Worm (Caenorhabditis elegans) whole organism, young adult: Measurements from ENCODE around the gene ZK688.1.

Source experiments
- F23B12.7 ChIP-seq: sonication (generic microtip); optimal IDR thresholded peaks from 2 replicates; lab custom pipeline; 2017; ENCODE audit warnings: missing genetic modification characterization, mild to moderate bottlenecking, missing compliant biosample characterization, antibody characterized with exemption, moderate library complexity; ENCODE audit not compliant: insufficient read depth
- ZK185.1 ChIP-seq: sonication (generic microtip); optimal IDR thresholded peaks from 2 replicates; lab custom pipeline; 2016; ENCODE audit warnings: mild to moderate bottlenecking, missing genetic modification characterization, missing compliant biosample characterization; ENCODE audit not compliant: poor library complexity, severe bottlenecking
- athp-1 ChIP-seq: sonication (generic microtip); optimal IDR thresholded peaks from 2 replicates; lab custom pipeline; 2017; ENCODE audit warnings: mild to moderate bottlenecking, missing genetic modification characterization, missing compliant biosample characterization
- attf-3 ChIP-seq: fragments of 200-800 bp; sonication (Bioruptor generic); conservative IDR thresholded peaks from 2 replicates; pipeline ENCODE4 v1.3.6; 2022; ENCODE audit warnings: missing genetic modification reagents, missing genetic modification characterization, missing compliant biosample characterization
- attf-5 ChIP-seq: fragments of 200-800 bp; sonication (Bioruptor generic); optimal IDR thresholded peaks from 2 replicates; lab custom pipeline; 2018; ENCODE audit warnings: mild to moderate bottlenecking, missing genetic modification characterization, missing compliant biosample characterization
- cebp-1 ChIP-seq, 2 experiments: fragments of 200-800 bp in 1 of 2; sonication (Bioruptor generic) in 1 of 2; sonication (generic microtip) in 1 of 2; IDR thresholded peaks in 1 of 2; optimal IDR thresholded peaks in 1 of 2; 2 replicates each; pipeline versions ENCODE4 v1.3.6 to Lab custom; 2017 to 2022; ENCODE audit warnings: missing compliant biosample characterization in 2 of 2, missing genetic modification characterization in 2 of 2, mild to moderate bottlenecking in 1 of 2, missing genetic modification reagents in 1 of 2, moderate library complexity in 1 of 2
- cebp-2 ChIP-seq: fragments of 200-800 bp; sonication (Bioruptor generic); IDR thresholded peaks from 2 replicates; pipeline ENCODE4 v1.3.6; 2022; ENCODE audit warnings: missing genetic modification characterization, missing compliant biosample characterization
- ceh-27 ChIP-seq: fragments of 200-800 bp; sonication (Bioruptor generic); optimal IDR thresholded peaks from 2 replicates; lab custom pipeline; 2018; ENCODE audit warnings: mild to moderate bottlenecking, missing genetic modification characterization, moderate library complexity, missing compliant biosample characterization
- chd-7 ChIP-seq: sonication (generic microtip); optimal IDR thresholded peaks from 2 replicates; lab custom pipeline; 2016; ENCODE audit warnings: mild to moderate bottlenecking, missing genetic modification characterization, moderate library complexity, missing compliant biosample characterization
- dpl-1 ChIP-seq: fragments of 150-350 bp; optimal IDR thresholded peaks from 2 replicates; lab custom pipeline; 2014; ENCODE audit warnings: missing biosample characterization, missing genetic modification reagents, missing genetic modification characterization
- efl-1 ChIP-seq: fragments of 150-350 bp; optimal IDR thresholded peaks from 2 replicates; lab custom pipeline; 2014; ENCODE audit warnings: missing biosample characterization, missing genetic modification reagents, missing genetic modification characterization
- fkh-3 ChIP-seq: sonication (generic microtip); optimal IDR thresholded peaks from 2 replicates; lab custom pipeline; 2016; ENCODE audit warnings: mild to moderate bottlenecking, missing genetic modification characterization, missing compliant biosample characterization
- hlh-12 ChIP-seq: sonication (generic microtip); optimal IDR thresholded peaks from 2 replicates; lab custom pipeline; 2016; ENCODE audit warnings: missing genetic modification characterization, missing compliant biosample characterization
- hsf-1 ChIP-seq: fragments of 200-800 bp; sonication (Bioruptor generic); IDR thresholded peaks from 2 replicates; pipeline ENCODE4 v1.3.6; 2022; ENCODE audit warnings: missing genetic modification reagents, missing genetic modification characterization, missing compliant biosample characterization
- lin-26 ChIP-seq: fragments of 200-800 bp; sonication (Bioruptor generic); IDR thresholded peaks from 2 replicates; pipeline ENCODE4 v1.3.6; 2022; ENCODE audit warnings: missing genetic modification reagents, missing genetic modification characterization, missing compliant biosample characterization
- lin-35 ChIP-seq, 3 experiments: fragments of 150-350 bp in 2 of 3; sonication (generic microtip) in 1 of 3; optimal IDR thresholded peaks; 2 replicates each; lab custom pipeline; 2014 to 2018; ENCODE audit warnings: missing biosample characterization in 3 of 3, missing genetic modification characterization in 3 of 3, missing genetic modification reagents in 3 of 3
- lin-54 ChIP-seq: fragments of 200-800 bp; sonication (Bioruptor generic); optimal IDR thresholded peaks from 2 replicates; lab custom pipeline; 2018; ENCODE audit warnings: mild to moderate bottlenecking, missing genetic modification characterization, missing compliant biosample characterization
- lsl-1 ChIP-seq: fragments of 200-800 bp; sonication (Bioruptor generic); optimal IDR thresholded peaks from 2 replicates; lab custom pipeline; 2018; ENCODE audit warnings: mild to moderate bottlenecking, missing genetic modification characterization, moderate library complexity, missing compliant biosample characterization
- lsy-27 ChIP-seq: sonication (generic microtip); optimal IDR thresholded peaks from 2 replicates; lab custom pipeline; 2017; ENCODE audit warnings: missing genetic modification characterization, mild to moderate bottlenecking, missing compliant biosample characterization, antibody characterized with exemption, missing genotype, borderline replicate concordance; ENCODE audit not compliant: insufficient read depth
- mcd-1 ChIP-seq: fragments of 200-800 bp; sonication (Bioruptor generic); IDR thresholded peaks from 2 replicates; pipeline ENCODE4 v1.3.6; 2022; ENCODE audit warnings: missing genetic modification reagents, missing genetic modification characterization, missing compliant biosample characterization
- nhr-80 ChIP-seq: sonication (generic microtip); optimal IDR thresholded peaks from 2 replicates; lab custom pipeline; 2016; ENCODE audit warnings: missing genetic modification characterization, missing compliant biosample characterization
- tbx-9 ChIP-seq: sonication (generic microtip); optimal IDR thresholded peaks from 2 replicates; lab custom pipeline; 2016; ENCODE audit warnings: borderline replicate concordance, missing genetic modification characterization, inconsistent platforms, missing compliant biosample characterization
- unc-130 ChIP-seq: sonication (generic microtip); optimal IDR thresholded peaks from 2 replicates; lab custom pipeline; 2016; ENCODE audit warnings: missing genetic modification reagents, missing genetic modification characterization, missing compliant biosample characterization

ZK688.1 gene

ce11 chrIII:7928549-7929129, 19.3 kb downstream of the ZK688.1 start, which contains the start of the genes C29E4.13 and npp-15 (continued):
- TF ChIP-seq dpl-1 (peak; percentile 72), cebp-1 (GFP tag; IDR thresholded peaks at IDR 0.05; lab: Robert Waterston, UW) (no peak), cebp-1 (tag; optimal IDR thresholded peaks at IDR 0.05; lab: Kevin White, UChicago) (peak; percentile 18), tbx-9 (tag; lab: Kevin White, UChicago) (no peak), lin-54 (GFP tag; lab: Kevin White, UChicago) (peak; percentile 55)
- TF ChIP-seq, all 124 proteins: peak for 16

DNA sequence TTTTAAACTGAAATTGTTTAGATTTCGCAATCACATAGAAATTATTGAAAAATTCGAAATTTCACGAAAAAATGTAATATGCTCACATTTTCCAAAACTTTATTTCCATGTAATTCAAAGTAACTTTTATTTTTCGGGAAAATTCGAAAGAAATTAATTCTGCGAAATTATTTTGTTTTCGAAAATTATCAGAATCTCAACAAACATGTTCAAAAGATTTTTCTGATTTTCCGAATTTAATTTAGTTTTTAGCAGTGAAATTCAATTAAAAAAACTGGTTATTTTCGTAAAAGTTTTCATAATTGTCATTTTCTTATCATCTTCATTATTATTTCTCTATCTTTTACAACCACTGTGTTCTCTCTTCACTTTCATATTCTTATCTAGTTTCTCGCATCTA, 23.9 kb downstream of the ZK688.1 start, which contains the start of gene ran-2:
ran-2 (plus strand) TSS at position 301 of the 400 bp plus-strand sequence.
- TF ChIP-seq cebp-1 (GFP tag; IDR thresholded peaks at IDR 0.05; lab: Robert Waterston, UW) (no peak), cebp-1 (tag; optimal IDR thresholded peaks at IDR 0.05; lab: Kevin White, UChicago) (peak; percentile 85), athp-1 (no peak)

- no peak for TF ChIP-seq fkh-3 (tag; lab: Kevin White, UChicago)
Observed at ce11 chrIII:7937548-7937947, 28.2 kb downstream of the ZK688.1 start, which contains the start of gene C29E4.10. Gene C29E4.10, plus strand, starts transcription at chrIII:7937848.

DNA sequence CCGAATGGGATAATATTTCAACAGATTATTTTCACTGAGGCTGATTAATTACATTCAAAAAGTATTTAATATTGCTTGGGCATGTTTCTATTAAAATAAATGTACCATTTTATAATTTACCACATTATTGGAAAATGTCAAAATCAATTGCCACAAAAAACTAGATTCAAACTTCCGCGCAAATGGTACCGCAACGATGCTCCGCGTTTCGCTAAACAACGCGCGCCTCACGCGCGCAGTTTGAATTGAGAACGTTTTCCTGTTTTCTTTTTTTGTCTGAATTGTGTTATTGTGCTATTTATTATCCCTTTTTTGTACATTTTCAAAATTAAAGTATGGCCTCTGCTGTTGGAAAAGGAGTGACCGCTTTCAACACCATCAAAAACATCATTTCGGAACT, 31.5 kb downstream of the ZK688.1 start, which contains the start of gene C29E4.12:
C29E4.12 (plus strand) TSS at position 333 of the 400 bp plus-strand sequence.
- TF ChIP-seq ceh-27 (no peak), lin-54 (GFP tag; lab: Kevin White, UChicago) (peak; percentile 94), F23B12.7 (tag; lab: Kevin White, UChicago) (peak; percentile 12), attf-5 (GFP tag; lab: Kevin White, UChicago) (peak; percentile 74), lsy-27 (tag; lab: Kevin White, UChicago) (no peak), dpl-1 (peak; percentile 65), mcd-1 (GFP tag; lab: Robert Waterston, UW) (peak; percentile 58), lin-35 (GFP tag; optimal IDR thresholded peaks at IDR 0.05; lab: Kevin White, UChicago) (peak in 1 of 3 experiments; percentile 90), unc-130 (GFP tag; lab: Kevin White, UChicago) (no peak), chd-7 (tag; lab: Kevin White, UChicago) (no peak), lsl-1 (GFP tag; lab: Kevin White, UChicago) (peak; percentile 5), efl-1 (GFP tag; lab: Kevin White, UChicago) (peak; percentile 78), attf-3 (GFP tag; lab: Robert Waterston, UW) (peak; percentile 99)
- TF ChIP-seq, all 124 proteins: peak for 9

ce11 chrIII:7941417-7941816, 32.1 kb downstream of the ZK688.1 start, which contains the start of gene kle-2:
Gene kle-2, plus strand, starts transcription at chrIII:7941717.
- TF ChIP-seq ZK185.1: no peak

DNA sequence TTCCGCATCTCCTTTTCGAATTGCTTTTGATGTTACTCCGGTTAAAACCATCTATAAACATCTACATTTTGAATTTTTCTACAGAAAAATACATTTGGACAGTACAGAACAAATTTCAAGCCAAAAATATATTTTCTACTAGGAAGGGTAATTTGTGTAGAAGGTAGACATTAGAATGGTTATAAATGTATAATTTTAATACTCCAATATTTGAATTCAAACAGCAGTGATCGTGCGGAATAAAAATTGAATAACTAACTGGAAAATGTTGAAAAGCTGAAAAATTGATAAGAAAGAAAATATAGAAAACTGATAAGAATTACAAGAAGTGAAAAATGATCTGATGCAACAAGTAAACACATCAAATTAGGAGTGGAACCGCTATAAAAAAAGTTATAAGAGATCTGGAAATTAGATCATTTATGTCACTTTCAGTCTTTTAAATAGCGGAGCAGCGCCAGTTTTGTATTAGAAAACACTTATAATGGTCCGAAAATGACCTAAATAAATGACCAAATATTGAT, 37.7 kb downstream of the ZK688.1 start, which contains the start of gene gsto-1:
gsto-1 (minus strand) TSS at position 51 of the 524 bp plus-strand sequence.
- TF ChIP-seq cebp-2 (GFP tag; lab: Robert Waterston, UW) (no peak), nhr-80 (tag; lab: Kevin White, UChicago) (peak; percentile 19), lin-26 (no peak)

DNA sequence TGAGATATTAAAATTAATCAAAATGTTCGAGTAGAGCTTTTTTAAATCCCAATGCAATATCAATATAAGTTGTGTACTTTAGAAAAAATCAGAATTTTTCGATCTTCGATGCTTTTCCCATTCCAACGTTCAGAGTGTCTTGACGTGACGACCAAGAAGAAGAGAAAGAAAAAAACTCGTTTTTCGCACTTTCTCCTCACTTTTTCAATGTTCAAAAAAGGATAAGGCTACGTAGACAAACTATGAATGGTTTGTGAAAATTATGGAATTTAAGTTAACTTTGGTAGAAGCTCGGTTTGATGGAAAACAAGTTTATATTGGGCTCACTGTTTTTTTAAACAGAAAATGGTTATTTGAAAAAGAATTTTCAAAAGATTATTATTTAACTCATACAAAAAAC, 38.3 kb downstream of the ZK688.1 start:
- TF ChIP-seq hlh-12 (tag; lab: Kevin White, UChicago) (no peak), tbx-9 (tag; lab: Kevin White, UChicago) (no peak), hsf-1 (GFP tag; lab: Robert Waterston, UW) (no peak)
- TF ChIP-seq, all 124 proteins: peak for 0
